Worm (Caenorhabditis elegans) whole organism, L2 larva: ENCODE data around the gene popl-7.

Experiments used
- C34F6.9 ChIP-seq: fragments of 150-350 bp; optimal IDR thresholded peaks from 2 replicates; lab custom pipeline; 2014; ENCODE audit warnings: missing biosample characterization, missing genetic modification characterization
- R02D3.7 ChIP-seq: fragments of 150-350 bp; optimal IDR thresholded peaks from 2 replicates; lab custom pipeline; 2014; ENCODE audit warnings: missing biosample characterization, missing genetic modification characterization
- ama-1 ChIP-seq: fragments of 150-350 bp; optimal IDR thresholded peaks from 2 replicates; lab custom pipeline; 2018; ENCODE audit warnings: inconsistent platforms
- dmd-4 ChIP-seq: sonication (generic microtip); optimal IDR thresholded peaks from 2 replicates; lab custom pipeline; 2017; ENCODE audit warnings: missing biosample characterization, missing genetic modification characterization
- elt-3 ChIP-seq: sonication (generic microtip); optimal IDR thresholded peaks from 2 replicates; lab custom pipeline; 2017; ENCODE audit warnings: missing biosample characterization, missing genetic modification characterization
- sma-9 ChIP-seq, 2 experiments: fragments of 150-350 bp in 1 of 2; sonication (generic microtip) in 1 of 2; optimal IDR thresholded peaks; 2 replicates each; lab custom pipeline; 2014 to 2016; ENCODE audit warnings: missing genetic modification characterization in 2 of 2, mild to moderate bottlenecking in 1 of 2, missing biosample characterization in 1 of 2, missing compliant biosample characterization in 1 of 2, missing genetic modification reagents in 1 of 2, moderate library complexity in 1 of 2
- unc-39 ChIP-seq: fragments of 150-350 bp; optimal IDR thresholded peaks from 2 replicates; lab custom pipeline; 2014; ENCODE audit warnings: missing biosample characterization, missing genetic modification characterization
- unc-62 ChIP-seq: fragments of 150-350 bp; optimal IDR thresholded peaks from 2 replicates; lab custom pipeline; 2014; ENCODE audit warnings: missing biosample characterization, missing genetic modification reagents, missing genetic modification characterization

- TF ChIP-seq unc-62 (GFP tag; lab: Kevin White, UChicago) (no peak), R02D3.7 (tag; lab: Kevin White, UChicago) (no peak), dmd-4 (tag; lab: Kevin White, UChicago) (no peak), sma-9 (GFP tag; optimal IDR thresholded peaks at IDR 0.05; lab: Kevin White, UChicago) (no peak), sma-9 (tag; optimal IDR thresholded peaks at IDR 0.05; lab: Kevin White, UChicago) (no peak), elt-3 (tag; lab: Kevin White, UChicago) (no peak), unc-39 (no peak), ama-1 (lab: Kevin White, UChicago) (no peak), C34F6.9 (tag; lab: Kevin White, UChicago) (no peak)
These were observed 16.4 kb downstream of the popl-7 start, which contains the start of gene lsm-3 for ce11 chrIV:13386903-13387302.
